Fruit fly (Drosophila melanogaster) whole organism, wandering third instar larva: ENCODE measurements around the gene vers.

Experiments
- Hr78 ChIP-seq: fragments of >200 bp; optimal IDR thresholded peaks from 2 replicates; lab custom pipeline; 2017; ENCODE audit warnings: missing biosample characterization, missing genetic modification characterization
- Jra ChIP-seq: sonication (Bioruptor generic); optimal IDR thresholded peaks from 2 replicates; lab custom pipeline; 2016; ENCODE audit warnings: missing biosample characterization, missing genetic modification characterization
- Myc ChIP-seq: fragments of >200 bp; optimal IDR thresholded peaks from 2 replicates; lab custom pipeline; 2017
- dl ChIP-seq, 2 experiments: fragments of 175-275, 200-275 bp in 1 of 2; fragments of 200-275 bp in 1 of 2; sonication (Bioruptor generic); optimal IDR thresholded peaks; lab custom pipeline; 2018; ENCODE audit warnings: mild to moderate bottlenecking in 2 of 2, missing biosample characterization in 2 of 2, missing genetic modification characterization in 2 of 2, moderate library complexity in 2 of 2; ENCODE audit not compliant: partially characterized antibody in 2 of 2, insufficient read depth in 1 of 2
- pan ChIP-seq: fragments of >200 bp; optimal IDR thresholded peaks from 2 replicates; lab custom pipeline; 2017
- rgr ChIP-seq: fragments of 200-800 bp; sonication (Bioruptor generic); optimal IDR thresholded peaks from 3 replicates; lab custom pipeline; 2016; ENCODE audit warnings: missing biosample characterization, mild to moderate bottlenecking, missing genetic modification characterization
- usp ChIP-seq: fragments of >200 bp; optimal IDR thresholded peaks from 2 replicates; lab custom pipeline; 2017; ENCODE audit warnings: missing biosample characterization, missing genetic modification characterization

DNA sequence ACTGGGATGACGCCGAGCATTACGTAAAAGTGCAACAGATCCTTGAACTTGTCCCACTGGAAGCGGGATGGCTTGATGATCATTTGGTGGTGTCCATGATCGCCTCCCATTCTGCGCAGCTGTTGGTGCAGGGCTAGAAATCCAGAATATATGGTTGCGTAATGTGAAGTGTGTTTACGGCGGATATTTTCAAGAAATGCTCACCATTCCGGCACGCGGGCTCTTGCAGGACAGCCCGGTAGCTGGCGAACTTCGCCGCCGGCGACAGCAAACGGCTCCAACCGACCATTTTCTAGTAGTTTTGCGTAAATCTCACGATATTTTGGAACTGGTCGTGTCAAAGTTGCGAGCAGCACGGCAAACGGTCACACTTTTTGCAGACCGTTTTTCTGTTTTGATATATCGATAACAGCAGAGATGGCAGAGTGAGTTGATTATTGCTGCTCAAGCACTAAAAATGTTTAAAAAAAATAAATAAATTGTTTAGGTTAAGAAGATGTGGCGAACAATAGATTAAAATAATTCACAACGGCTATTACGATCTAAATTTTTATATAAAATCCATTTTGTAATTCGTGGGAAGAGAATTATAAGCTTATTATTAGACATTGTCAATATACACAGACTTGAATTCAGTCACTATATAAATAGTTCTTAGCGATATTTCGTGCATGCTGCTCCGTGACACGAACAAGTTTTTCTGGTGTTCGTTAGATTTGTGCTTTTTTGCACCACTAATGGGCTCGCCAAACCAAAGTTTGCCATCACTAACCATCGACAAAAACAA lies 22.4 kb downstream of the vers start, which contains the start of the genes ND-SGDH and RhoGAP68F:
- TF ChIP-seq Hr78, result no peak
- TF ChIP-seq usp (GFP tag; lab: Kevin White, UChicago), result no peak
- peak; percentile 73 for TF ChIP-seq Jra
- peak; percentile 74 for TF ChIP-seq rgr (GFP tag; lab: Kevin White, UChicago)
- no peak for TF ChIP-seq pan (lab: Kevin White, UChicago)
- TF ChIP-seq Myc, result no peak
- TF ChIP-seq dl (GFP tag; optimal IDR thresholded peaks at IDR 0.05; lab: Kevin White, UChicago; ENCODE audit: insufficient read depth in 1 of 2, partially characterized antibody in 2 of 2), result no peak
